Worm (Caenorhabditis elegans): ENCODE data around the gene smu-2.
"Not testable (repeated sequence)": the region's sequence is repeated elsewhere in the genome, so short reads cannot be mapped to it uniquely, and the experiment has no call there.

ce11 chrII:3523547-3523946 lies 41.3 kb downstream of the smu-2 start:
- TF ChIP-seq elt-2, nhr-28 (tag; optimal IDR thresholded peaks at IDR 0.05): not testable (repeated sequence)
- TF ChIP-seq mdl-1 (tag; optimal IDR thresholded peaks at IDR 0.05) (peak in 1 of 2 experiments; percentile 27), swsn-7 (tag; optimal IDR thresholded peaks at IDR 0.05) (peak; percentile 73)
